Fruit fly (Drosophila melanogaster): ENCODE results near the gene Rab6.

Gene Rab6

dm6 chr2L:12093652-12094051, 15.3 kb downstream of the Rab6 start:
- TF ChIP-seq CG17801 (GFP tag; optimal IDR thresholded peaks at IDR 0.05; ENCODE audit: partially characterized antibody): no peak

dm6 chr2L:12092719-12093118, 16.2 kb downstream of the Rab6 start:
- TF ChIP-seq CG17801 (GFP tag; optimal IDR thresholded peaks at IDR 0.05; ENCODE audit: partially characterized antibody): no peak

dm6 chr2L:12092041-12092440, 16.9 kb downstream of the Rab6 start:
- no peak for TF ChIP-seq CG17801 (GFP tag; optimal IDR thresholded peaks at IDR 0.05; ENCODE audit: partially characterized antibody)

dm6 chr2L:12091522-12091921, 17.4 kb downstream of the Rab6 start, which contains the start of gene Pex19:
Pex19 (plus strand) TSS chr2L:12091822.
- TF ChIP-seq CG17801 (GFP tag; optimal IDR thresholded peaks at IDR 0.05; ENCODE audit: partially characterized antibody): no peak

- TF ChIP-seq CG17801 (GFP tag; optimal IDR thresholded peaks at IDR 0.05; ENCODE audit: partially characterized antibody): no peak
Observed at dm6 chr2L:12089145-12089544, 19.8 kb downstream of the Rab6 start.

dm6 chr2L:12087442-12087841, 21.5 kb downstream of the Rab6 start:
- TF ChIP-seq CG17801 (GFP tag; optimal IDR thresholded peaks at IDR 0.05; ENCODE audit: partially characterized antibody): no peak

dm6 chr2L:12085619-12086171, 23.2 kb downstream of the Rab6 start, which contains the start of gene prd:
prd (minus strand) TSS chr2L:12085827.
- no peak for TF ChIP-seq CG17801 (GFP tag; optimal IDR thresholded peaks at IDR 0.05; ENCODE audit: partially characterized antibody)

- TF ChIP-seq CG17801 (GFP tag; optimal IDR thresholded peaks at IDR 0.05; ENCODE audit: partially characterized antibody): no peak
Observed at dm6 chr2L:12085010-12085409, 23.9 kb downstream of the Rab6 start.

- no peak for TF ChIP-seq CG17801 (GFP tag; optimal IDR thresholded peaks at IDR 0.05; ENCODE audit: partially characterized antibody)
Observed at dm6 chr2L:12081118-12081665, 27.7 kb downstream of the Rab6 start.

- TF ChIP-seq CG17801 (GFP tag; optimal IDR thresholded peaks at IDR 0.05; ENCODE audit: partially characterized antibody): no peak
Observed at dm6 chr2L:12079827-12080381, 29.0 kb downstream of the Rab6 start.

dm6 chr2L:12078695-12079094, 30.2 kb downstream of the Rab6 start:
- TF ChIP-seq CG17801 (GFP tag; optimal IDR thresholded peaks at IDR 0.05; ENCODE audit: partially characterized antibody): no peak

dm6 chr2L:12078123-12078658, 30.7 kb downstream of the Rab6 start:
- TF ChIP-seq CG17801 (GFP tag; optimal IDR thresholded peaks at IDR 0.05; ENCODE audit: partially characterized antibody): no peak

dm6 chr2L:12075850-12076249, 33.1 kb downstream of the Rab6 start, which contains the start of gene CG14947:
CG14947 (plus strand) TSS chr2L:12076100.
- no peak for TF ChIP-seq CG17801 (GFP tag; optimal IDR thresholded peaks at IDR 0.05; ENCODE audit: partially characterized antibody)

- TF ChIP-seq CG17801 (GFP tag; optimal IDR thresholded peaks at IDR 0.05; ENCODE audit: partially characterized antibody): no peak
Observed at dm6 chr2L:12066617-12067251, 42.2 kb downstream of the Rab6 start, which contains the start of gene firl. firl (minus strand) TSS chr2L:12066775.

- no peak for TF ChIP-seq CG17801 (GFP tag; optimal IDR thresholded peaks at IDR 0.05; ENCODE audit: partially characterized antibody)
Observed at dm6 chr2L:12065683-12066386, 43.1 kb downstream of the Rab6 start.

All from ovary, adult (tissue).